Worm (Caenorhabditis elegans) whole organism, L1 larva: ENCODE data around the gene F55A11.11.

Experiments used
- C34B4.2 ChIP-seq: sonication (generic microtip); optimal IDR thresholded peaks from 2 replicates; lab custom pipeline; 2017; ENCODE audit warnings: mild to moderate bottlenecking, missing genetic modification characterization, missing compliant biosample characterization
- alr-1 ChIP-seq: fragments of 200-800 bp; sonication (Bioruptor generic); optimal IDR thresholded peaks from 2 replicates; lab custom pipeline; 2018; ENCODE audit warnings: borderline replicate concordance, mild to moderate bottlenecking, missing genetic modification characterization, missing compliant biosample characterization
- ama-1 ChIP-seq: fragments of 150-350 bp; optimal IDR thresholded peaks from 2 replicates; lab custom pipeline; 2014
- blmp-1 ChIP-seq: fragments of 150-350 bp; optimal IDR thresholded peaks from 2 replicates; lab custom pipeline; 2014; ENCODE audit warnings: missing biosample characterization, missing genetic modification characterization
- ces-1 ChIP-seq: fragments of 150-350 bp; optimal IDR thresholded peaks from 2 replicates; lab custom pipeline; 2014; ENCODE audit warnings: missing biosample characterization, missing genetic modification reagents, missing genetic modification characterization
- dpl-1 ChIP-seq, 3 experiments: fragments of 150-350 bp in 2 of 3; sonication (generic microtip) in 1 of 3; optimal IDR thresholded peaks; 2 replicates each; lab custom pipeline; 2014 to 2017; ENCODE audit warnings: missing biosample characterization in 3 of 3, missing genetic modification characterization in 3 of 3, missing genetic modification reagents in 3 of 3
- efl-1 ChIP-seq, 4 experiments: fragments of 150-350 bp; optimal IDR thresholded peaks in 3 of 4; peaks in 1 of 4; 1 replicate in 1 of 4; 2 replicates in 3 of 4; lab custom pipeline; 2014; ENCODE audit warnings: missing biosample characterization in 2 of 4, missing genetic modification characterization in 2 of 4, missing genetic modification reagents in 2 of 4
- elt-2 ChIP-seq: sonication (generic microtip); optimal IDR thresholded peaks from 2 replicates; lab custom pipeline; 2016; ENCODE audit warnings: missing genetic modification characterization, mild to moderate bottlenecking, inconsistent platforms, missing compliant biosample characterization, missing genetic modification reagents
- fkh-10 ChIP-seq: sonication (generic microtip); optimal IDR thresholded peaks from 2 replicates; lab custom pipeline; 2017; ENCODE audit warnings: missing biosample characterization, missing genetic modification reagents, missing genetic modification characterization
- hlh-17 ChIP-seq: fragments of 200-800 bp; sonication (Bioruptor generic); optimal IDR thresholded peaks from 2 replicates; lab custom pipeline; 2018; ENCODE audit warnings: missing genetic modification characterization, mild to moderate bottlenecking, missing compliant biosample characterization, moderate library complexity, borderline replicate concordance
- hpl-2 ChIP-seq: fragments of 150-350 bp; optimal IDR thresholded peaks from 2 replicates; lab custom pipeline; 2014; ENCODE audit warnings: missing biosample characterization, missing genetic modification reagents, missing genetic modification characterization
- jun-1 ChIP-seq: fragments of 150-350 bp; optimal IDR thresholded peaks from 2 replicates; lab custom pipeline; 2014; ENCODE audit warnings: missing biosample characterization, missing genetic modification reagents, missing genetic modification characterization
- lin-13 ChIP-seq: fragments of 150-350 bp; optimal IDR thresholded peaks from 2 replicates; lab custom pipeline; 2014; ENCODE audit warnings: missing biosample characterization, missing genetic modification reagents, missing genetic modification characterization
- lin-14 ChIP-seq: fragments of 200-800 bp; sonication (Bioruptor generic); optimal IDR thresholded peaks from 2 replicates; lab custom pipeline; 2018; ENCODE audit warnings: mild to moderate bottlenecking, missing genetic modification characterization, moderate library complexity, missing compliant biosample characterization
- lin-35 ChIP-seq, 2 experiments: fragments of 150-350 bp; optimal IDR thresholded peaks; 2 replicates each; lab custom pipeline; 2014; ENCODE audit warnings: missing biosample characterization in 2 of 2, missing genetic modification characterization in 2 of 2, missing genetic modification reagents in 2 of 2
- lin-39 ChIP-seq: fragments of 150-350 bp; optimal IDR thresholded peaks from 2 replicates; lab custom pipeline; 2014; ENCODE audit warnings: missing biosample characterization, missing genetic modification reagents, missing genetic modification characterization
- lsy-2 ChIP-seq, 2 experiments: fragments of 150-350 bp; optimal IDR thresholded peaks; 2 replicates each; lab custom pipeline; 2014; ENCODE audit warnings: missing biosample characterization in 2 of 2, missing genetic modification characterization in 2 of 2
- mab-9 ChIP-seq: fragments of 200-800 bp; sonication (Bioruptor generic); IDR thresholded peaks from 2 replicates; pipeline ENCODE4 v1.3.6; 2022; ENCODE audit warnings: missing genetic modification reagents, missing genetic modification characterization, missing compliant biosample characterization
- mdl-1 ChIP-seq, 2 experiments: fragments of 150-350 bp; optimal IDR thresholded peaks; 2 replicates each; lab custom pipeline; 2014 to 2017; ENCODE audit warnings: missing biosample characterization in 2 of 2, missing genetic modification characterization in 2 of 2, inconsistent platforms in 1 of 2
- mef-2 ChIP-seq: fragments of 150-350 bp; optimal IDR thresholded peaks from 2 replicates; lab custom pipeline; 2014; ENCODE audit warnings: missing biosample characterization, missing genetic modification characterization
- nhr-11 ChIP-seq: fragments of 150-350 bp; optimal IDR thresholded peaks from 2 replicates; lab custom pipeline; 2014; ENCODE audit warnings: missing biosample characterization, missing genetic modification characterization
- nhr-71 ChIP-seq: sonication (generic microtip); optimal IDR thresholded peaks from 2 replicates; lab custom pipeline; 2016; ENCODE audit warnings: mild to moderate bottlenecking, missing genetic modification characterization, moderate library complexity, missing compliant biosample characterization
- nhr-84 ChIP-seq: sonication (generic microtip); optimal IDR thresholded peaks from 2 replicates; lab custom pipeline; 2017; ENCODE audit warnings: missing biosample characterization, missing genetic modification characterization
- nhr-85 ChIP-seq: sonication (generic microtip); peaks from one replicate; lab custom pipeline; 2016; ENCODE audit warnings: missing genetic modification characterization, inconsistent platforms, missing compliant biosample characterization
- nhr-90 ChIP-seq: sonication (generic microtip); optimal IDR thresholded peaks from 2 replicates; lab custom pipeline; 2016; ENCODE audit warnings: mild to moderate bottlenecking, missing genetic modification characterization, missing compliant biosample characterization; ENCODE audit not compliant: poor library complexity
- pax-3 ChIP-seq: fragments of 200-800 bp; sonication (Bioruptor generic); optimal IDR thresholded peaks from 2 replicates; lab custom pipeline; 2018; ENCODE audit warnings: mild to moderate bottlenecking, missing genetic modification characterization, moderate library complexity, missing compliant biosample characterization
- rnt-1 ChIP-seq: sonication (generic microtip); optimal IDR thresholded peaks from 2 replicates; lab custom pipeline; 2016; ENCODE audit warnings: mild to moderate bottlenecking, missing genetic modification characterization, moderate library complexity, missing compliant biosample characterization
- skn-1 ChIP-seq: fragments of 150-350 bp; optimal IDR thresholded peaks from 2 replicates; lab custom pipeline; 2014; ENCODE audit warnings: missing biosample characterization, missing genetic modification characterization
- swsn-7 ChIP-seq: sonication (generic microtip); optimal IDR thresholded peaks from 2 replicates; lab custom pipeline; 2016; ENCODE audit warnings: missing genetic modification characterization, missing compliant biosample characterization
- tlp-1 ChIP-seq: fragments of 150-350 bp; optimal IDR thresholded peaks from 2 replicates; lab custom pipeline; 2014; ENCODE audit warnings: missing biosample characterization, missing genetic modification characterization
- unc-130 ChIP-seq: fragments of 150-350 bp; optimal IDR thresholded peaks from 2 replicates; lab custom pipeline; 2017; ENCODE audit warnings: missing biosample characterization, missing genetic modification characterization, inconsistent platforms
- unc-30 ChIP-seq: sonication (generic microtip); optimal IDR thresholded peaks from 2 replicates; lab custom pipeline; 2017; ENCODE audit warnings: missing biosample characterization, missing genetic modification characterization
- unc-62 ChIP-seq: fragments of 150-350 bp; optimal IDR thresholded peaks from 2 replicates; lab custom pipeline; 2014; ENCODE audit warnings: missing biosample characterization, missing genetic modification reagents, missing genetic modification characterization
- vab-15 ChIP-seq: sonication (generic microtip); optimal IDR thresholded peaks from 2 replicates; lab custom pipeline; 2017; ENCODE audit warnings: missing genotype, mild to moderate bottlenecking, missing genetic modification characterization, missing compliant biosample characterization
- xbp-1 ChIP-seq: sonication (generic microtip); optimal IDR thresholded peaks from 2 replicates; lab custom pipeline; 2016; ENCODE audit warnings: missing genetic modification characterization, missing compliant biosample characterization
- ztf-11 ChIP-seq, 2 experiments: sonication (generic microtip); optimal IDR thresholded peaks; 2 replicates each; lab custom pipeline; 2016 to 2017; ENCODE audit warnings: missing genetic modification characterization in 2 of 2, missing biosample characterization in 1 of 2, missing compliant biosample characterization in 1 of 2

F55A11.11 gene

ce11 chrV:11769646-11770045, 13.3 kb upstream of the F55A11.11 start:
- TF ChIP-seq fkh-10 (GFP tag; lab: Kevin White, UChicago) (no peak), dpl-1 (GFP tag; optimal IDR thresholded peaks at IDR 0.05; lab: Kevin White, UChicago) (no peak), efl-1 (optimal IDR thresholded peaks at IDR 0.05; lab: Kevin White, UChicago) (no peak), efl-1 (GFP tag; optimal IDR thresholded peaks at IDR 0.05 in 1 of 2; lab: Kevin White, UChicago) (peak in 1 of 2 experiments; percentile 56)

- no peak for TF ChIP-seq unc-130
- no peak for TF ChIP-seq swsn-7 (tag; lab: Kevin White, UChicago)
- no peak for TF ChIP-seq ztf-11 (tag; optimal IDR thresholded peaks at IDR 0.05; lab: Kevin White, UChicago)
- no peak for TF ChIP-seq nhr-84
- TF ChIP-seq mdl-1 (tag; optimal IDR thresholded peaks at IDR 0.05; lab: Kevin White, UChicago) = no peak
- peak; percentile 27 to 48 (median 46) for TF ChIP-seq dpl-1 (GFP tag; optimal IDR thresholded peaks at IDR 0.05; lab: Kevin White, UChicago)
- no peak for TF ChIP-seq hpl-2
- no peak for TF ChIP-seq jun-1
- peak in 1 of 2 experiments; percentile 42 for TF ChIP-seq efl-1 (optimal IDR thresholded peaks at IDR 0.05; lab: Kevin White, UChicago)
- peak; percentile 50 to 92 for TF ChIP-seq efl-1 (GFP tag; optimal IDR thresholded peaks at IDR 0.05 in 1 of 2; lab: Kevin White, UChicago)
- TF ChIP-seq hlh-17 (GFP tag; lab: Kevin White, UChicago) = no peak
- no peak for TF ChIP-seq ama-1 (lab: Kevin White, UChicago)
- TF ChIP-seq unc-30 (tag; lab: Kevin White, UChicago) = no peak
- peak; percentile 35 for TF ChIP-seq blmp-1 (tag; lab: Kevin White, UChicago)
- no peak for TF ChIP-seq vab-15 (tag; lab: Kevin White, UChicago)
- no peak for TF ChIP-seq elt-2
- TF ChIP-seq nhr-11 (tag; lab: Kevin White, UChicago) = no peak
- TF ChIP-seq nhr-85 (tag; lab: Kevin White, UChicago) = peak; percentile 52
- peak in 1 of 2 experiments; percentile 29 for TF ChIP-seq lsy-2 (tag; optimal IDR thresholded peaks at IDR 0.05; lab: Kevin White, UChicago)
- TF ChIP-seq rnt-1 (tag; lab: Kevin White, UChicago) = no peak
- TF ChIP-seq mab-9 (GFP tag; lab: Robert Waterston, UW) = no peak
- no peak for TF ChIP-seq tlp-1 (tag; lab: Kevin White, UChicago)
- TF ChIP-seq nhr-71 (tag; lab: Kevin White, UChicago) = peak; percentile 9
- TF ChIP-seq ces-1 (GFP tag; lab: Kevin White, UChicago) = no peak
- TF ChIP-seq lin-13 (GFP tag; lab: Kevin White, UChicago) = no peak
- TF ChIP-seq alr-1 (tag; lab: Kevin White, UChicago) = no peak
- no peak for TF ChIP-seq lin-39 (tag; lab: Kevin White, UChicago)
- no peak for TF ChIP-seq C34B4.2 (tag; lab: Kevin White, UChicago)
- TF ChIP-seq unc-62 (GFP tag; lab: Kevin White, UChicago) = no peak
- no peak for TF ChIP-seq lin-14 (GFP tag; lab: Kevin White, UChicago)
- no peak for TF ChIP-seq mef-2 (tag; lab: Kevin White, UChicago)
- no peak for TF ChIP-seq nhr-90 (tag; lab: Kevin White, UChicago)
- TF ChIP-seq skn-1 (tag; lab: Kevin White, UChicago) = no peak
- peak in 1 of 2 experiments; percentile 43 for TF ChIP-seq lin-35 (GFP tag; optimal IDR thresholded peaks at IDR 0.05; lab: Kevin White, UChicago)
Measured at ce11 chrV:11770053-11770517, 12.9 kb upstream of the F55A11.11 start, which contains the start of gene F55A11.4. Gene F55A11.4, plus strand, starts transcription at chrV:11770467.

ce11 chrV:11773420-11773819, 9.5 kb upstream of the F55A11.11 start, which contains the start of gene bus-18:
Gene bus-18, plus strand, starts transcription at chrV:11773720.
- TF ChIP-seq blmp-1 (tag; lab: Kevin White, UChicago) (peak; percentile 42), pax-3 (no peak), xbp-1 (tag; lab: Kevin White, UChicago) (peak; percentile 12)
